Fruit fly (Drosophila melanogaster) whole organism, embryonic: Measurements from ENCODE around the gene Tfb5.

Experiments
- Ada2b ChIP-seq: fragments of 200-800 bp; sonication (Bioruptor generic); IDR thresholded peaks from 2 replicates; pipeline ENCODE4 v1.3.6; 2022; ENCODE audit warnings: missing biosample characterization, missing genetic modification characterization
- CG10274 ChIP-seq: fragments of 200-800 bp; sonication (Bioruptor generic); optimal IDR thresholded peaks from 3 replicates; lab custom pipeline; 2017; ENCODE audit warnings: missing biosample characterization, mild to moderate bottlenecking, missing genetic modification characterization
- CG12219 ChIP-seq: fragments of 200-800 bp; sonication (Bioruptor generic); optimal IDR thresholded peaks from 3 replicates; lab custom pipeline; 2018; ENCODE audit warnings: missing biosample characterization, mild to moderate bottlenecking, missing genetic modification characterization
- CG1233 ChIP-seq: fragments of 200-800 bp; sonication (Bioruptor generic); optimal IDR thresholded peaks from 4 replicates; lab custom pipeline; 2018; ENCODE audit warnings: missing biosample characterization, mild to moderate bottlenecking, missing genetic modification characterization
- CG12391 ChIP-seq: fragments of 200-800 bp; sonication (Bioruptor generic); optimal IDR thresholded peaks from 3 replicates; lab custom pipeline; 2018; ENCODE audit warnings: missing biosample characterization, mild to moderate bottlenecking, missing genetic modification characterization, moderate library complexity
- CG12744 ChIP-seq: fragments of 200-800 bp; sonication (Bioruptor generic); optimal IDR thresholded peaks from 2 replicates; lab custom pipeline; 2016; ENCODE audit warnings: missing biosample characterization, missing genetic modification characterization
- CG13424 ChIP-seq: fragments of 200-800 bp; sonication (Bioruptor generic); optimal IDR thresholded peaks from 2 replicates; lab custom pipeline; 2019; ENCODE audit warnings: missing biosample characterization, mild to moderate bottlenecking, missing genetic modification characterization, moderate library complexity
- CG13894 ChIP-seq: fragments of 200-800 bp; sonication (Bioruptor generic); optimal IDR thresholded peaks from 3 replicates; lab custom pipeline; 2018; ENCODE audit warnings: missing biosample characterization, mild to moderate bottlenecking, missing genetic modification characterization, moderate library complexity
- CG14965 ChIP-seq: fragments of 200-800 bp; sonication (Bioruptor generic); optimal IDR thresholded peaks from 2 replicates; lab custom pipeline; 2016; ENCODE audit warnings: missing biosample characterization, missing genetic modification characterization, borderline replicate concordance
- CG15073 ChIP-seq: fragments of 200-800 bp; sonication (Bioruptor generic); optimal IDR thresholded peaks from 2 replicates; lab custom pipeline; 2016; ENCODE audit warnings: missing biosample characterization, missing genetic modification characterization
- CG1529 ChIP-seq: fragments of 200-800 bp; sonication (Bioruptor generic); optimal IDR thresholded peaks from 3 replicates; lab custom pipeline; 2018; ENCODE audit warnings: missing biosample characterization, missing genetic modification characterization
- CG1792 ChIP-seq: fragments of 200-800 bp; sonication (Bioruptor generic); optimal IDR thresholded peaks from 2 replicates; lab custom pipeline; 2016; ENCODE audit warnings: missing biosample characterization, missing genetic modification characterization
- CG18619 ChIP-seq: fragments of 200-800 bp; sonication (Bioruptor generic); optimal IDR thresholded peaks from 3 replicates; lab custom pipeline; 2017; ENCODE audit warnings: missing biosample characterization, mild to moderate bottlenecking, missing genetic modification characterization
- CG2116 ChIP-seq: fragments of 200-800 bp; sonication (Bioruptor generic); optimal IDR thresholded peaks from 3 replicates; lab custom pipeline; 2018; ENCODE audit warnings: missing biosample characterization, mild to moderate bottlenecking, missing genetic modification characterization
- CG3065 ChIP-seq: fragments of 200-800 bp; sonication (Bioruptor generic); optimal IDR thresholded peaks from 2 replicates; lab custom pipeline; 2016; ENCODE audit warnings: missing biosample characterization, missing genetic modification characterization
- CG4360 ChIP-seq: fragments of 200-800 bp; sonication (Bioruptor generic); IDR thresholded peaks from 2 replicates; pipeline ENCODE4 v1.3.6; 2022; ENCODE audit warnings: missing biosample characterization, missing genetic modification characterization
- CG7372 ChIP-seq: fragments of 200-800 bp; sonication (Bioruptor generic); IDR thresholded peaks from 2 replicates; pipeline ENCODE4 v1.3.6; 2022; ENCODE audit warnings: missing biosample characterization, missing genetic modification characterization
- CG9437 ChIP-seq: fragments of 200-800 bp; sonication (Bioruptor generic); optimal IDR thresholded peaks from 2 replicates; lab custom pipeline; 2018; ENCODE audit warnings: missing biosample characterization, mild to moderate bottlenecking, missing genetic modification characterization
- Dek ChIP-seq: fragments of 200-800 bp; sonication (Bioruptor generic); optimal IDR thresholded peaks from 3 replicates; lab custom pipeline; 2019; ENCODE audit warnings: missing biosample characterization, mild to moderate bottlenecking, missing genetic modification characterization, moderate library complexity
- Elba2 ChIP-seq: fragments of 200-800 bp; sonication (Bioruptor generic); optimal IDR thresholded peaks from 3 replicates; lab custom pipeline; 2016; ENCODE audit warnings: missing biosample characterization, missing genetic modification characterization
- Fer1 ChIP-seq: fragments of 200-800 bp; sonication (Bioruptor generic); optimal IDR thresholded peaks from 2 replicates; lab custom pipeline; 2017; ENCODE audit warnings: missing biosample characterization, mild to moderate bottlenecking, missing genetic modification characterization
- Lhr ChIP-seq: fragments of 200-800 bp; sonication (Bioruptor generic); optimal IDR thresholded peaks from 3 replicates; lab custom pipeline; 2017; ENCODE audit warnings: mild to moderate bottlenecking, missing biosample characterization, missing genetic modification reagents, missing genetic modification characterization
- NC2α ChIP-seq: fragments of 200-800 bp; sonication (Bioruptor generic); optimal IDR thresholded peaks from 2 replicates; lab custom pipeline; 2016; ENCODE audit warnings: missing biosample characterization, missing genetic modification characterization
- Neu2 ChIP-seq: fragments of 200-800 bp; sonication (Bioruptor generic); optimal IDR thresholded peaks from 3 replicates; lab custom pipeline; 2016; ENCODE audit warnings: missing biosample characterization, missing genetic modification characterization, borderline replicate concordance
- Oaz ChIP-seq: fragments of 200-800 bp; sonication (Bioruptor generic); IDR thresholded peaks from 2 replicates; pipeline ENCODE4 v1.3.6; 2022; ENCODE audit warnings: missing biosample characterization, missing genetic modification characterization
- TFAM ChIP-seq: fragments of 200-800 bp; sonication (Bioruptor generic); optimal IDR thresholded peaks from 2 replicates; lab custom pipeline; 2017; ENCODE audit warnings: missing biosample characterization, missing genetic modification characterization, inconsistent platforms
- Trl ChIP-seq, 3 experiments: fragments of >200 bp in 2 of 3; fragments of 200-800 bp in 1 of 3; sonication (Bioruptor generic) in 1 of 3; optimal IDR thresholded peaks; 2 replicates in 1 of 3; 3 replicates in 2 of 3; lab custom pipeline; 2016 to 2017; ENCODE audit warnings: missing biosample characterization in 1 of 3, missing genetic modification characterization in 1 of 3
- Xbp1 ChIP-seq: fragments of 200-800 bp; sonication (Bioruptor generic); optimal IDR thresholded peaks from 3 replicates; lab custom pipeline; 2016; ENCODE audit warnings: missing biosample characterization, mild to moderate bottlenecking, missing genetic modification characterization
- aop ChIP-seq: fragments of 200-800 bp; sonication (Bioruptor generic); IDR thresholded peaks from 2 replicates; pipeline ENCODE4 v1.3.6; 2022; ENCODE audit warnings: missing biosample characterization, missing genetic modification characterization
- bbx ChIP-seq: fragments of 200-800 bp; sonication (Bioruptor generic); IDR thresholded peaks from 2 replicates; pipeline ENCODE4 v1.3.6; 2022; ENCODE audit warnings: missing biosample characterization, missing genetic modification characterization; ENCODE audit not compliant: partially characterized antibody
- cg ChIP-seq: fragments of 200-800 bp; sonication (Bioruptor generic); optimal IDR thresholded peaks from 3 replicates; lab custom pipeline; 2019; ENCODE audit warnings: missing biosample characterization, mild to moderate bottlenecking, missing genetic modification characterization, moderate library complexity
- disco-r ChIP-seq: fragments of 200-800 bp; sonication (Bioruptor generic); optimal IDR thresholded peaks from 2 replicates; lab custom pipeline; 2016; ENCODE audit warnings: missing biosample characterization, missing genetic modification characterization
- dmrt11E ChIP-seq: fragments of 200-800 bp; sonication (Bioruptor generic); optimal IDR thresholded peaks from 3 replicates; lab custom pipeline; 2018; ENCODE audit warnings: missing biosample characterization, mild to moderate bottlenecking, missing genetic modification characterization, moderate library complexity
- emc ChIP-seq: fragments of 200-800 bp; sonication (Bioruptor generic); optimal IDR thresholded peaks from 2 replicates; lab custom pipeline; 2016; ENCODE audit warnings: missing biosample characterization, missing genetic modification characterization
- en ChIP-seq: fragments of 200-800 bp; sonication (Bioruptor generic); optimal IDR thresholded peaks from 2 replicates; lab custom pipeline; 2016; ENCODE audit warnings: missing biosample characterization, missing genetic modification characterization
- eyg ChIP-seq: fragments of 200-800 bp; sonication (Bioruptor generic); optimal IDR thresholded peaks from 3 replicates; lab custom pipeline; 2016; ENCODE audit warnings: missing biosample characterization, missing genetic modification characterization
- fd3F ChIP-seq: fragments of 200-800 bp; sonication (Bioruptor generic); optimal IDR thresholded peaks from 2 replicates; lab custom pipeline; 2018; ENCODE audit warnings: missing biosample characterization, mild to moderate bottlenecking, missing genetic modification characterization, moderate library complexity
- gem ChIP-seq: fragments of 200-800 bp; sonication (Bioruptor generic); optimal IDR thresholded peaks from 2 replicates; lab custom pipeline; 2019; ENCODE audit warnings: missing biosample characterization, mild to moderate bottlenecking, missing genetic modification characterization, moderate library complexity
- grn ChIP-seq: fragments of 200-800 bp; sonication (Bioruptor generic); optimal IDR thresholded peaks from 3 replicates; lab custom pipeline; 2017; ENCODE audit warnings: missing biosample characterization, missing genetic modification characterization
- nerfin-2 ChIP-seq: fragments of 200-800 bp; sonication (Bioruptor generic); IDR thresholded peaks from 2 replicates; pipeline ENCODE4 v1.3.6; 2022; ENCODE audit warnings: missing biosample characterization, missing genetic modification characterization; ENCODE audit not compliant: partially characterized antibody
- prd ChIP-seq, 3 experiments: fragments of >200 bp in 2 of 3; fragments of 200-800 bp in 1 of 3; sonication (Bioruptor generic) in 1 of 3; optimal IDR thresholded peaks in 2 of 3; IDR thresholded peaks in 1 of 3; 2 replicates in 2 of 3; 3 replicates in 1 of 3; pipeline versions ENCODE4 v1.3.6 to Lab custom; 2017 to 2022; ENCODE audit warnings: missing biosample characterization in 1 of 3, missing genetic modification characterization in 1 of 3
- ranshi ChIP-seq: fragments of 200-800 bp; sonication (Bioruptor generic); IDR thresholded peaks from 2 replicates; pipeline ENCODE4 v1.3.6; 2022; ENCODE audit warnings: missing biosample characterization, missing genetic modification characterization
- slbo ChIP-seq: fragments of 200-800 bp; sonication (Bioruptor generic); IDR thresholded peaks from 2 replicates; pipeline ENCODE4 v1.3.6; 2022; ENCODE audit warnings: missing biosample characterization, missing genetic modification characterization
- sr ChIP-seq: fragments of 200-800 bp; sonication (Bioruptor generic); IDR thresholded peaks from 3 replicates; pipeline ENCODE4 v1.3.6; 2022; ENCODE audit warnings: missing biosample characterization, missing genetic modification characterization
- ssp ChIP-seq: fragments of 200-800 bp; sonication (Bioruptor generic); IDR thresholded peaks from 2 replicates; pipeline ENCODE4 v1.3.6; 2022; ENCODE audit warnings: missing biosample characterization, missing genetic modification characterization
- sug ChIP-seq: fragments of 200-800 bp; optimal IDR thresholded peaks from 2 replicates; lab custom pipeline; 2019; ENCODE audit warnings: missing biosample characterization, mild to moderate bottlenecking, missing genetic modification characterization, moderate library complexity
- tin ChIP-seq: fragments of 200-800 bp; sonication (Bioruptor generic); optimal IDR thresholded peaks from 3 replicates; lab custom pipeline; 2016; ENCODE audit warnings: missing biosample characterization, missing genetic modification characterization
- tup ChIP-seq: fragments of 200-800 bp; sonication (Bioruptor generic); optimal IDR thresholded peaks from 2 replicates; lab custom pipeline; 2016; ENCODE audit warnings: missing biosample characterization, mild to moderate bottlenecking, missing genetic modification characterization, moderate library complexity

Tfb5 gene

DNA sequence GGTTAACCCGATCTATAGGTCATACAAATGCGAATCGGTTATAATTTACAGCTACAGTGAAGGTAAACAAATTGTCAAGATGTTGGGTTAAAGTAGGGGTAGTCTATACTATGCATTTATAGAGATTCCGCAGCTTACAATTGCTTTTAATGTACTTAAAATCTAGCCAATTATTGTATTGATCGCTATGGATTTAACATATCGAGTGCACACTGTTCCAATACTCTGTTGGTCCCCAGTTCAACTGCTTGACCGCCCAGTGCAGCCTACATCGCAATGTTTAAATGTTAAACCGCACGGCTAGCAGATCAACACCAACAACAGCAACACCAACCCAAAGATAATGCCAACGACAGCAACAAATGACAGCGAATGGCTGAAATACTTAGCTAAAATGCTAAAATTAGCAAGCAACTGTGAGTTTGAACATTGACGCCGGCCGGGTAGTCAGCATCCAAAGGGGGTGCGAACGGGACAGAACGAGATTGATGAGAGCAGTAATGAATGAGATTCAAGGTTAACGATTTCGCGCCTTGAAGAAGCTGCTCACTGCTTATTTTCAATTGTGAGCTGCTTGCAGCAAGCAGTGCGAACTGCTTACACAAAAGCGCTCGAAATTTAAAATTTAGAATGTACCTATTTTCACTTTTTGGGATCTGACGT is 9.6 kb downstream of the Tfb5 start (continued):
- TF ChIP-seq CG1233, result no peak
- TF ChIP-seq Dek (tag; lab: Kevin White, UChicago), result no peak
- no peak for TF ChIP-seq Lhr (GFP tag; lab: Kevin White, UChicago)
- TF ChIP-seq CG12219 (GFP tag; lab: Kevin White, UChicago), result no peak
- peak; percentile 67 for TF ChIP-seq slbo (GFP tag; lab: Robert Waterston, UW)
- TF ChIP-seq CG3065, result no peak
- 0 out of 2 replicates have a peak, but pooled peaks have one; percentile 41 for TF ChIP-seq nerfin-2
- 0 out of 2 replicates have a peak, but pooled peaks have one; percentile 43 for TF ChIP-seq aop (GFP tag; lab: Robert Waterston, UW)
- no peak for TF ChIP-seq NC2α (GFP tag; lab: Kevin White, UChicago)
- no peak for TF ChIP-seq TFAM
- TF ChIP-seq emc (GFP tag; lab: Kevin White, UChicago), result no peak
- TF ChIP-seq fd3F (GFP tag; lab: Kevin White, UChicago), result no peak
- TF ChIP-seq CG10274 (GFP tag; lab: Kevin White, UChicago), result no peak
- TF ChIP-seq CG12391, result no peak
- peak; percentile 13; the same call in 1 of the 2 replicates for TF ChIP-seq bbx
- no peak for TF ChIP-seq CG14965 (GFP tag; lab: Kevin White, UChicago)
- TF ChIP-seq CG9437 (GFP tag; lab: Kevin White, UChicago), result no peak
- no peak for TF ChIP-seq cg (GFP tag; lab: Kevin White, UChicago)
- TF ChIP-seq sr (GFP tag; lab: Robert Waterston, UW), result 0 out of 3 replicates have a peak, but pooled peaks have one; percentile 7
- TF ChIP-seq CG13424 (tag; lab: Kevin White, UChicago), result no peak
- TF ChIP-seq Xbp1, result no peak
- 0 out of 2 replicates have a peak, but pooled peaks have one; percentile 6 for TF ChIP-seq Oaz (GFP tag; lab: Robert Waterston, UW)
- TF ChIP-seq eyg, result no peak
- TF ChIP-seq ranshi (GFP tag; lab: Robert Waterston, UW), result peak; percentile 41; the same call in 1 of the 2 replicates
- peak in 1 of 2 experiments; percentile 29 for TF ChIP-seq Trl (optimal IDR thresholded peaks at IDR 0.05; lab: Kevin White, UChicago)
- TF ChIP-seq Trl (GFP tag; optimal IDR thresholded peaks at IDR 0.05; lab: Kevin White, UChicago), result peak; percentile 41
- 0 out of 2 replicates have a peak, but pooled peaks have one; percentile 20 for TF ChIP-seq CG4360
- TF ChIP-seq en (GFP tag; lab: Kevin White, UChicago), result no peak
- no peak for TF ChIP-seq tin
- TF ChIP-seq CG12744, result no peak
- no peak for TF ChIP-seq CG15073 (GFP tag; lab: Kevin White, UChicago)
- no peak for TF ChIP-seq grn (GFP tag; lab: Kevin White, UChicago)
- TF ChIP-seq tup (GFP tag; lab: Kevin White, UChicago), result no peak
- no peak for TF ChIP-seq dmrt11E (tag; lab: Kevin White, UChicago)
- no peak for TF ChIP-seq Elba2 (GFP tag; lab: Kevin White, UChicago)
- TF ChIP-seq sug (tag; lab: Kevin White, UChicago), result peak; percentile 41
- TF ChIP-seq Ada2b (GFP tag; lab: Robert Waterston, UW), result peak; percentile 56; the same call in 1 of the 2 replicates
- no peak for TF ChIP-seq CG18619
- TF ChIP-seq CG1529, result no peak
- no peak for TF ChIP-seq prd (optimal IDR thresholded peaks at IDR 0.05; lab: Kevin White, UChicago)
- TF ChIP-seq prd (GFP tag; IDR thresholded peaks at IDR 0.05; lab: Robert Waterston, UW), result peak; percentile 74
- no peak for TF ChIP-seq disco-r (GFP tag; lab: Kevin White, UChicago)
- no peak for TF ChIP-seq CG7372 (GFP tag; lab: Robert Waterston, UW)
- no peak for TF ChIP-seq Fer1 (GFP tag; lab: Kevin White, UChicago)
- no peak for TF ChIP-seq CG2116 (GFP tag; lab: Kevin White, UChicago)
- no peak for TF ChIP-seq gem (tag; lab: Kevin White, UChicago)
- no peak for TF ChIP-seq ssp (GFP tag; lab: Robert Waterston, UW)
- TF ChIP-seq CG13894 (tag; lab: Kevin White, UChicago), result peak; percentile 72
- TF ChIP-seq CG1792, result no peak
- no peak for TF ChIP-seq Neu2
